Fruit fly (Drosophila melanogaster) whole organism, embryonic: Measurements from ENCODE around the gene shf.

Source experiments
- Abd-B ChIP-seq: fragments of 200-800 bp; sonication (Bioruptor generic); optimal IDR thresholded peaks from 2 replicates; lab custom pipeline; 2018; ENCODE audit warnings: missing biosample characterization, mild to moderate bottlenecking, missing genetic modification characterization, moderate library complexity
- Blimp-1 ChIP-seq: fragments of 200-800 bp; sonication (Bioruptor generic); optimal IDR thresholded peaks from 3 replicates; lab custom pipeline; 2018; ENCODE audit warnings: missing biosample characterization, missing genetic modification characterization, mild to moderate bottlenecking, moderate library complexity, missing genetic modification reagents
- CG10979 ChIP-seq: fragments of 200-800 bp; sonication (Bioruptor generic); optimal IDR thresholded peaks from 2 replicates; lab custom pipeline; 2018; ENCODE audit warnings: missing biosample characterization, mild to moderate bottlenecking, missing genetic modification characterization, moderate library complexity
- CG11247 ChIP-seq: fragments of 200-800 bp; sonication (Bioruptor generic); IDR thresholded peaks from 2 replicates; pipeline ENCODE4 v1.3.6; 2022; ENCODE audit warnings: missing biosample characterization, missing genetic modification characterization
- CG12236 ChIP-seq: fragments of 200-800 bp; sonication (Bioruptor generic); optimal IDR thresholded peaks from 2 replicates; lab custom pipeline; 2016; ENCODE audit warnings: missing biosample characterization, missing genetic modification characterization
- CG14014 ChIP-seq: fragments of 200-800 bp; sonication (Bioruptor generic); IDR thresholded peaks from 2 replicates; pipeline ENCODE4 v1.3.6; 2022; ENCODE audit warnings: missing biosample characterization, missing genetic modification characterization
- CG1529 ChIP-seq: fragments of 200-800 bp; sonication (Bioruptor generic); optimal IDR thresholded peaks from 3 replicates; lab custom pipeline; 2018; ENCODE audit warnings: missing biosample characterization, missing genetic modification characterization
- CG18262 ChIP-seq: fragments of 200-800 bp; optimal IDR thresholded peaks from 3 replicates; lab custom pipeline; 2019; ENCODE audit warnings: missing biosample characterization, mild to moderate bottlenecking, missing genetic modification characterization, moderate library complexity
- CG1832 ChIP-seq: fragments of 200-800 bp; sonication (Bioruptor generic); optimal IDR thresholded peaks from 2 replicates; lab custom pipeline; 2017; ENCODE audit warnings: missing biosample characterization, mild to moderate bottlenecking, missing genetic modification characterization, inconsistent platforms
- CG2678 ChIP-seq: fragments of 200-800 bp; sonication (Bioruptor generic); optimal IDR thresholded peaks from 3 replicates; lab custom pipeline; 2019; ENCODE audit warnings: missing biosample characterization, mild to moderate bottlenecking, missing genetic modification characterization, moderate library complexity
- CG2712 ChIP-seq: fragments of 200-800 bp; optimal IDR thresholded peaks from 3 replicates; lab custom pipeline; 2019; ENCODE audit warnings: missing biosample characterization, mild to moderate bottlenecking, missing genetic modification characterization, moderate library complexity
- CG30020 ChIP-seq: fragments of 200-800 bp; optimal IDR thresholded peaks from 2 replicates; lab custom pipeline; 2019; ENCODE audit warnings: missing biosample characterization, mild to moderate bottlenecking, missing genetic modification characterization, moderate library complexity
- CG4328 ChIP-seq: fragments of 200-800 bp; sonication (Bioruptor generic); optimal IDR thresholded peaks from 3 replicates; lab custom pipeline; 2017; ENCODE audit warnings: missing biosample characterization, missing genetic modification reagents, missing genetic modification characterization
- CG5180 ChIP-seq: fragments of 200-800 bp; sonication (Bioruptor generic); optimal IDR thresholded peaks from 3 replicates; lab custom pipeline; 2017; ENCODE audit warnings: missing biosample characterization, missing genetic modification characterization, mild to moderate bottlenecking, moderate library complexity, missing genetic modification reagents
- CG7786 ChIP-seq: fragments of 200-800 bp; sonication (Bioruptor generic); optimal IDR thresholded peaks from 2 replicates; lab custom pipeline; 2016; ENCODE audit warnings: missing biosample characterization, missing genetic modification characterization
- CG8765 ChIP-seq: fragments of 200-800 bp; sonication (Bioruptor generic); IDR thresholded peaks from 2 replicates; pipeline ENCODE4 v1.3.6; 2022; ENCODE audit warnings: missing biosample characterization, missing genetic modification characterization
- CG9817 ChIP-seq: fragments of 200-800 bp; sonication (Bioruptor generic); optimal IDR thresholded peaks from 2 replicates; lab custom pipeline; 2018; ENCODE audit warnings: missing biosample characterization, mild to moderate bottlenecking, missing genetic modification characterization, moderate library complexity
- CG9876 ChIP-seq: fragments of 200-800 bp; sonication (Bioruptor generic); optimal IDR thresholded peaks from 2 replicates; lab custom pipeline; 2016; ENCODE audit warnings: missing biosample characterization, missing genetic modification characterization
- Fer1 ChIP-seq: fragments of 200-800 bp; sonication (Bioruptor generic); optimal IDR thresholded peaks from 2 replicates; lab custom pipeline; 2017; ENCODE audit warnings: missing biosample characterization, mild to moderate bottlenecking, missing genetic modification characterization
- HHEX ChIP-seq: fragments of 200-800 bp; sonication (Bioruptor generic); optimal IDR thresholded peaks from 3 replicates; lab custom pipeline; 2017; ENCODE audit warnings: missing biosample characterization, mild to moderate bottlenecking, missing genetic modification characterization, missing genetic modification reagents
- Hmr ChIP-seq: fragments of 200-800 bp; sonication (Bioruptor generic); optimal IDR thresholded peaks from 3 replicates; lab custom pipeline; 2017; ENCODE audit warnings: mild to moderate bottlenecking, missing biosample characterization, missing genetic modification reagents, missing genetic modification characterization
- Lim3 ChIP-seq: fragments of 200-800 bp; sonication (Bioruptor generic); IDR thresholded peaks from 2 replicates; pipeline ENCODE4 v1.3.6; 2022; ENCODE audit warnings: missing biosample characterization, missing genetic modification characterization
- MESR4 ChIP-seq: fragments of 200-800 bp; sonication (Bioruptor generic); optimal IDR thresholded peaks from 2 replicates; lab custom pipeline; 2018; ENCODE audit warnings: missing biosample characterization, mild to moderate bottlenecking, missing genetic modification characterization, moderate library complexity
- NC2α ChIP-seq: fragments of 200-800 bp; sonication (Bioruptor generic); optimal IDR thresholded peaks from 2 replicates; lab custom pipeline; 2016; ENCODE audit warnings: missing biosample characterization, missing genetic modification characterization
- NFAT ChIP-seq: fragments of 200-800 bp; sonication (Bioruptor generic); IDR thresholded peaks from 2 replicates; pipeline ENCODE4 v1.3.6; 2022; ENCODE audit warnings: missing biosample characterization, missing genetic modification characterization
- NK7.1 ChIP-seq: fragments of 200-800 bp; sonication (Bioruptor generic); optimal IDR thresholded peaks from 3 replicates; lab custom pipeline; 2016; ENCODE audit warnings: missing biosample characterization, missing genetic modification characterization
- Neu2 ChIP-seq: fragments of 200-800 bp; sonication (Bioruptor generic); optimal IDR thresholded peaks from 3 replicates; lab custom pipeline; 2016; ENCODE audit warnings: missing biosample characterization, missing genetic modification characterization, borderline replicate concordance
- Nf-YB ChIP-seq: fragments of 200-800 bp; sonication (Bioruptor generic); optimal IDR thresholded peaks from 3 replicates; lab custom pipeline; 2019; ENCODE audit warnings: missing biosample characterization, mild to moderate bottlenecking, missing genetic modification characterization, moderate library complexity
- Oaz ChIP-seq: fragments of 200-800 bp; sonication (Bioruptor generic); IDR thresholded peaks from 2 replicates; pipeline ENCODE4 v1.3.6; 2022; ENCODE audit warnings: missing biosample characterization, missing genetic modification characterization
- Pdp1 ChIP-seq, 2 experiments: fragments of 200-800 bp; sonication (Bioruptor generic); optimal IDR thresholded peaks; 3 replicates each; lab custom pipeline; 2016; ENCODE audit warnings: missing biosample characterization in 2 of 2, missing genetic modification characterization in 2 of 2, mild to moderate bottlenecking in 1 of 2, moderate library complexity in 1 of 2
- Rfx ChIP-seq: fragments of 200-800 bp; sonication (Bioruptor generic); IDR thresholded peaks from 2 replicates; pipeline ENCODE4 v1.3.6; 2022; ENCODE audit warnings: missing biosample characterization, missing genetic modification characterization
- Six4 ChIP-seq: fragments of 200-800 bp; sonication (Bioruptor generic); optimal IDR thresholded peaks from 2 replicates; lab custom pipeline; 2016; ENCODE audit warnings: missing biosample characterization, missing genetic modification characterization
- Ssrp ChIP-seq: fragments of 200-800 bp; sonication (Bioruptor generic); optimal IDR thresholded peaks from 2 replicates; lab custom pipeline; 2018; ENCODE audit warnings: missing biosample characterization, mild to moderate bottlenecking, missing genetic modification characterization, moderate library complexity
- dmrt99B ChIP-seq: fragments of 200-800 bp; sonication (Bioruptor generic); optimal IDR thresholded peaks from 2 replicates; lab custom pipeline; 2018; ENCODE audit warnings: missing biosample characterization, mild to moderate bottlenecking, missing genetic modification characterization, moderate library complexity
- ftz-f1 ChIP-seq: fragments of 200-800 bp; sonication (Bioruptor generic); optimal IDR thresholded peaks from 2 replicates; lab custom pipeline; 2016; ENCODE audit warnings: missing biosample characterization, missing genetic modification characterization
- ken ChIP-seq: fragments of 200-800 bp; sonication (Bioruptor generic); IDR thresholded peaks from 3 replicates; pipeline ENCODE4 v1.3.6; 2022; ENCODE audit warnings: missing biosample characterization, missing genetic modification characterization
- kni ChIP-seq: fragments of 200-800 bp; sonication (Bioruptor generic); optimal IDR thresholded peaks from 3 replicates; lab custom pipeline; 2017; ENCODE audit warnings: mild to moderate bottlenecking, missing biosample characterization, missing genetic modification reagents, missing genetic modification characterization
- lmd ChIP-seq: fragments of 200-800 bp; sonication (Bioruptor generic); IDR thresholded peaks from 2 replicates; pipeline ENCODE4 v1.3.6; 2022; ENCODE audit warnings: missing biosample characterization, missing genetic modification characterization
- prd ChIP-seq, 3 experiments: fragments of >200 bp in 2 of 3; fragments of 200-800 bp in 1 of 3; sonication (Bioruptor generic) in 1 of 3; optimal IDR thresholded peaks in 2 of 3; IDR thresholded peaks in 1 of 3; 2 replicates in 2 of 3; 3 replicates in 1 of 3; pipeline versions ENCODE4 v1.3.6 to Lab custom; 2017 to 2022; ENCODE audit warnings: missing biosample characterization in 1 of 3, missing genetic modification characterization in 1 of 3
- repo ChIP-seq: fragments of 200-800 bp; sonication (Bioruptor generic); optimal IDR thresholded peaks from 2 replicates; lab custom pipeline; 2016; ENCODE audit warnings: missing biosample characterization, missing genetic modification characterization
- ro ChIP-seq: fragments of 200-800 bp; sonication (Bioruptor generic); IDR thresholded peaks from 2 replicates; pipeline ENCODE4 v1.3.6; 2022; ENCODE audit warnings: missing biosample characterization, missing genetic modification characterization
- row ChIP-seq: fragments of 200-800 bp; sonication (Bioruptor generic); IDR thresholded peaks from 3 replicates; pipeline ENCODE4 v1.3.6; 2022; ENCODE audit warnings: missing biosample characterization, missing genetic modification characterization
- run ChIP-seq: fragments of 200-800 bp; sonication (Bioruptor generic); optimal IDR thresholded peaks from 3 replicates; lab custom pipeline; 2018; ENCODE audit warnings: missing biosample characterization, mild to moderate bottlenecking, missing genetic modification characterization
- tna ChIP-seq: fragments of 200-800 bp; sonication (Bioruptor generic); IDR thresholded peaks from 2 replicates; pipeline ENCODE4 v1.3.6; 2022; ENCODE audit warnings: missing biosample characterization, missing genetic modification characterization; ENCODE audit not compliant: partially characterized antibody
- trem ChIP-seq: fragments of 200-800 bp; optimal IDR thresholded peaks from 3 replicates; lab custom pipeline; 2019; ENCODE audit warnings: missing biosample characterization, mild to moderate bottlenecking, missing genetic modification characterization, moderate library complexity
- trh ChIP-seq: fragments of 200-800 bp; sonication (Bioruptor generic); optimal IDR thresholded peaks from 2 replicates; lab custom pipeline; 2016; ENCODE audit warnings: missing biosample characterization, missing genetic modification characterization
- twi ChIP-seq: fragments of 200-800 bp; optimal IDR thresholded peaks from 2 replicates; lab custom pipeline; 2019; ENCODE audit warnings: missing biosample characterization, mild to moderate bottlenecking, missing genetic modification characterization, moderate library complexity
- unc-4 ChIP-seq: fragments of 200-800 bp; sonication (Bioruptor generic); IDR thresholded peaks from 2 replicates; pipeline ENCODE4 v1.3.6; 2022; ENCODE audit warnings: missing biosample characterization, missing genetic modification characterization; ENCODE audit not compliant: partially characterized antibody
- unpg ChIP-seq: fragments of 200-800 bp; sonication (Bioruptor generic); optimal IDR thresholded peaks from 3 replicates; lab custom pipeline; 2018; ENCODE audit warnings: missing biosample characterization, mild to moderate bottlenecking, missing genetic modification characterization, moderate library complexity
- wor ChIP-seq: fragments of 200-800 bp; sonication (Bioruptor generic); IDR thresholded peaks from 2 replicates; pipeline ENCODE4 v1.3.6; 2022; ENCODE audit warnings: missing biosample characterization, missing genetic modification characterization

shf gene

DNA sequence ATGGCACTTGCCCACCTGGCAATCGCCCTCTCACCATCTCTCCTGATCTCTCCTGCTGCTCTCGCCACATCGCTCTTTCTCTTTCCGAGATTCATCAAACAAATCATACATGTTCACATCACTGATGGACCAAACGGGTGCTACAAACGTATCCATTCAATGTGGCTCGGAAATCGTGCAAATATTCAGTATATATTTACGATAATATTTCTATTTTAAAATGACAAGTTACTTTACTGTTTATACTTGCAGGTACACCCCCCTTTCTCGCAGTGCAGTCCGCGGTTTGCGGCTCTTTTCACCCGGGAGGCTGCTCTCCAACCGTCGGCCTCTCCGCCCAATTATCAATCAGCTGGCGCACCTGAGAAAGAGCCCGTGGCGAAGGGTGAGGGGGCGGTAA lies 12.1 kb upstream of the shf start (continued):
- TF ChIP-seq CG14014 (GFP tag; lab: Robert Waterston, UW) (no peak), dmrt99B (no peak), CG8765 (GFP tag; lab: Robert Waterston, UW) (no peak), Hmr (GFP tag; lab: Kevin White, UChicago) (no peak), NK7.1 (no peak), NFAT (GFP tag; lab: Robert Waterston, UW) (no peak), CG4328 (GFP tag; lab: Kevin White, UChicago) (no peak), Neu2 (GFP tag; lab: Kevin White, UChicago) (no peak), CG2678 (tag; lab: Kevin White, UChicago) (no peak), row (peak; percentile 34; the same call in 1 of the 3 replicates), ftz-f1 (GFP tag; lab: Kevin White, UChicago) (no peak), run (tag; lab: Kevin White, UChicago) (no peak), CG11247 (GFP tag; lab: Robert Waterston, UW) (no peak), unc-4 (GFP tag; lab: Robert Waterston, UW) (no peak), lmd (GFP tag; lab: Robert Waterston, UW) (peak; percentile 38; the same call in 1 of the 2 replicates), HHEX (GFP tag; lab: Kevin White, UChicago) (no peak), prd (optimal IDR thresholded peaks at IDR 0.05; lab: Kevin White, UChicago) (no peak), prd (GFP tag; IDR thresholded peaks at IDR 0.05; lab: Robert Waterston, UW) (peak; percentile 35; the same call in 1 of the 3 replicates), tna (GFP tag; lab: Robert Waterston, UW) (no peak), CG5180 (GFP tag; lab: Kevin White, UChicago) (peak; percentile 19), CG18262 (tag; lab: Kevin White, UChicago) (no peak), CG12236 (GFP tag; lab: Kevin White, UChicago) (no peak), Pdp1 (GFP tag; optimal IDR thresholded peaks at IDR 0.05; lab: Kevin White, UChicago) (no peak), Lim3 (GFP tag; lab: Robert Waterston, UW) (no peak), ken (peak; percentile 50; the same call in 1 of the 3 replicates), CG2712 (tag; lab: Kevin White, UChicago) (no peak), twi (tag; lab: Kevin White, UChicago) (no peak), Blimp-1 (GFP tag; lab: Kevin White, UChicago) (no peak), CG30020 (tag; lab: Kevin White, UChicago) (no peak), MESR4 (no peak), CG9876 (GFP tag; lab: Kevin White, UChicago) (no peak), CG1832 (no peak), Fer1 (GFP tag; lab: Kevin White, UChicago) (no peak), CG10979 (tag; lab: Kevin White, UChicago) (no peak), kni (no peak), Oaz (no peak), repo (no peak), CG7786 (no peak), CG1529 (GFP tag; lab: Kevin White, UChicago) (no peak), NC2α (GFP tag; lab: Kevin White, UChicago) (no peak), Nf-YB (no peak), Rfx (GFP tag; lab: Robert Waterston, UW) (peak; percentile 51; the same call in 1 of the 2 replicates), Ssrp (tag; lab: Kevin White, UChicago) (no peak), CG9817 (peak; percentile 4), trem (tag; lab: Kevin White, UChicago) (no peak), Abd-B (no peak), unpg (GFP tag; lab: Kevin White, UChicago) (no peak), trh (no peak), ro (GFP tag; lab: Robert Waterston, UW) (no peak), wor (GFP tag; lab: Robert Waterston, UW) (peak; percentile 27; the same call in 1 of the 2 replicates), Six4 (GFP tag; lab: Kevin White, UChicago) (no peak)
